Worm (Caenorhabditis elegans) whole organism, young adult: ENCODE measurements around the gene irld-2.
A peak's percentile ranks its signal among the peaks of the same experiment; 100 is the strongest.

Experiments
- B0019.2 ChIP-seq: fragments of 200-800 bp; sonication (Bioruptor generic); conservative IDR thresholded peaks from 2 replicates; pipeline ENCODE4 v1.3.6; 2022; ENCODE audit warnings: missing genetic modification reagents, missing genetic modification characterization, missing compliant biosample characterization
- B0035.1 ChIP-seq: sonication (generic microtip); optimal IDR thresholded peaks from 2 replicates; lab custom pipeline; 2016; ENCODE audit warnings: missing genetic modification characterization, mild to moderate bottlenecking, missing compliant biosample characterization, missing genotype, missing genetic modification reagents
- B0261.1 ChIP-seq: sonication (generic microtip); optimal IDR thresholded peaks from 2 replicates; lab custom pipeline; 2016; ENCODE audit warnings: mild to moderate bottlenecking, missing genetic modification characterization, moderate library complexity, missing compliant biosample characterization
- B0336.3 ChIP-seq: fragments of 200-800 bp; sonication (Bioruptor generic); IDR thresholded peaks from 2 replicates; pipeline ENCODE4 v1.3.6; 2022; ENCODE audit warnings: missing genetic modification characterization, missing compliant biosample characterization
- C17E4.6 ChIP-seq: fragments of 200-800 bp; sonication (Bioruptor generic); IDR thresholded peaks from 2 replicates; pipeline ENCODE4 v1.3.6; 2022; ENCODE audit warnings: missing genetic modification reagents, missing genetic modification characterization, missing compliant biosample characterization
- F22D6.2 ChIP-seq: sonication (generic microtip); optimal IDR thresholded peaks from 2 replicates; lab custom pipeline; 2016; ENCODE audit warnings: mild to moderate bottlenecking, missing genetic modification characterization, missing compliant biosample characterization
- F57C9.4 ChIP-seq: sonication (generic microtip); optimal IDR thresholded peaks from 2 replicates; lab custom pipeline; 2017; ENCODE audit warnings: mild to moderate bottlenecking, missing genetic modification characterization, missing compliant biosample characterization
- K11D2.4 ChIP-seq: fragments of 200-800 bp; sonication (Bioruptor generic); IDR thresholded peaks from 2 replicates; pipeline ENCODE4 v1.3.6; 2022; ENCODE audit warnings: missing genetic modification reagents, missing genetic modification characterization, missing compliant biosample characterization
- Y53G8AR.9 ChIP-seq: fragments of 200-800 bp; sonication (Bioruptor generic); conservative IDR thresholded peaks from 2 replicates; pipeline ENCODE4 v1.3.6; 2022; ENCODE audit warnings: missing genetic modification reagents, missing genetic modification characterization, missing compliant biosample characterization
- Y79H2A.3 ChIP-seq: fragments of 200-800 bp; sonication (Bioruptor generic); conservative IDR thresholded peaks from 2 replicates; pipeline ENCODE4 v1.3.6; 2022; ENCODE audit warnings: missing genetic modification reagents, missing genetic modification characterization, missing compliant biosample characterization
- ZK185.1 ChIP-seq: sonication (generic microtip); optimal IDR thresholded peaks from 2 replicates; lab custom pipeline; 2016; ENCODE audit warnings: mild to moderate bottlenecking, missing genetic modification characterization, missing compliant biosample characterization; ENCODE audit not compliant: poor library complexity, severe bottlenecking
- atf-7 ChIP-seq: sonication (generic microtip); optimal IDR thresholded peaks from 2 replicates; lab custom pipeline; 2017; ENCODE audit warnings: mild to moderate bottlenecking, missing genetic modification characterization, missing compliant biosample characterization
- cebp-1 ChIP-seq, 2 experiments: fragments of 200-800 bp in 1 of 2; sonication (Bioruptor generic) in 1 of 2; sonication (generic microtip) in 1 of 2; IDR thresholded peaks in 1 of 2; optimal IDR thresholded peaks in 1 of 2; 2 replicates each; pipeline versions ENCODE4 v1.3.6 to Lab custom; 2017 to 2022; ENCODE audit warnings: missing compliant biosample characterization in 2 of 2, missing genetic modification characterization in 2 of 2, mild to moderate bottlenecking in 1 of 2, missing genetic modification reagents in 1 of 2, moderate library complexity in 1 of 2
- ceh-27 ChIP-seq: fragments of 200-800 bp; sonication (Bioruptor generic); optimal IDR thresholded peaks from 2 replicates; lab custom pipeline; 2018; ENCODE audit warnings: mild to moderate bottlenecking, missing genetic modification characterization, moderate library complexity, missing compliant biosample characterization
- ceh-79 ChIP-seq: sonication (generic microtip); optimal IDR thresholded peaks from 2 replicates; lab custom pipeline; 2017; ENCODE audit warnings: mild to moderate bottlenecking, missing genetic modification characterization, missing compliant biosample characterization
- chd-7 ChIP-seq: sonication (generic microtip); optimal IDR thresholded peaks from 2 replicates; lab custom pipeline; 2016; ENCODE audit warnings: mild to moderate bottlenecking, missing genetic modification characterization, moderate library complexity, missing compliant biosample characterization
- dox-1 ChIP-seq: fragments of 200-800 bp; sonication (Bioruptor generic); IDR thresholded peaks from 2 replicates; pipeline ENCODE4 v1.3.6; 2022; ENCODE audit warnings: missing genetic modification reagents, missing genetic modification characterization, missing compliant biosample characterization
- dpl-1 ChIP-seq: fragments of 150-350 bp; optimal IDR thresholded peaks from 2 replicates; lab custom pipeline; 2014; ENCODE audit warnings: missing biosample characterization, missing genetic modification reagents, missing genetic modification characterization
- gei-17 ChIP-seq: fragments of 200-800 bp; sonication (Bioruptor generic); optimal IDR thresholded peaks from 2 replicates; lab custom pipeline; 2018; ENCODE audit warnings: mild to moderate bottlenecking, missing genetic modification characterization, missing compliant biosample characterization
- let-607 ChIP-seq, 2 experiments: fragments of 200-800 bp in 1 of 2; sonication (Bioruptor generic) in 1 of 2; sonication (generic microtip) in 1 of 2; optimal IDR thresholded peaks; 2 replicates each; lab custom pipeline; 2016 to 2018; ENCODE audit warnings: mild to moderate bottlenecking in 2 of 2, missing compliant biosample characterization in 2 of 2, missing genetic modification characterization in 2 of 2, moderate library complexity in 2 of 2, missing genotype in 1 of 2
- lin-35 ChIP-seq, 3 experiments: fragments of 150-350 bp in 2 of 3; sonication (generic microtip) in 1 of 3; optimal IDR thresholded peaks; 2 replicates each; lab custom pipeline; 2014 to 2018; ENCODE audit warnings: missing biosample characterization in 3 of 3, missing genetic modification characterization in 3 of 3, missing genetic modification reagents in 3 of 3
- lin-40 ChIP-seq: sonication (generic microtip); optimal IDR thresholded peaks from 2 replicates; lab custom pipeline; 2016; ENCODE audit warnings: missing genetic modification characterization, mild to moderate bottlenecking, missing compliant biosample characterization, missing genotype, missing genetic modification reagents
- lin-54 ChIP-seq: fragments of 200-800 bp; sonication (Bioruptor generic); optimal IDR thresholded peaks from 2 replicates; lab custom pipeline; 2018; ENCODE audit warnings: mild to moderate bottlenecking, missing genetic modification characterization, missing compliant biosample characterization
- lsy-27 ChIP-seq: sonication (generic microtip); optimal IDR thresholded peaks from 2 replicates; lab custom pipeline; 2017; ENCODE audit warnings: missing genetic modification characterization, mild to moderate bottlenecking, missing compliant biosample characterization, antibody characterized with exemption, missing genotype, borderline replicate concordance; ENCODE audit not compliant: insufficient read depth
- madf-10 ChIP-seq: sonication (generic microtip); optimal IDR thresholded peaks from 2 replicates; lab custom pipeline; 2016; ENCODE audit warnings: mild to moderate bottlenecking, missing genetic modification characterization, missing compliant biosample characterization
- mes-4 ChIP-seq: sonication (generic microtip); optimal IDR thresholded peaks from 2 replicates; lab custom pipeline; 2016; ENCODE audit warnings: missing genotype, missing genetic modification characterization, missing compliant biosample characterization
- nfyb-1 ChIP-seq: fragments of 200-800 bp; sonication (Bioruptor generic); IDR thresholded peaks from 2 replicates; pipeline ENCODE4 v1.3.6; 2022; ENCODE audit warnings: missing genetic modification reagents, missing genetic modification characterization, missing compliant biosample characterization
- nhr-80 ChIP-seq: sonication (generic microtip); optimal IDR thresholded peaks from 2 replicates; lab custom pipeline; 2016; ENCODE audit warnings: missing genetic modification characterization, missing compliant biosample characterization
- pha-4 ChIP-seq: fragments of 150-350 bp; sonication (generic microtip); optimal IDR thresholded peaks from 2 replicates; lab custom pipeline; 2014; ENCODE audit warnings: missing biosample characterization, missing genetic modification reagents, missing genetic modification characterization
- snpc-1.3 ChIP-seq: sonication (generic microtip); optimal IDR thresholded peaks from 2 replicates; lab custom pipeline; 2017; ENCODE audit warnings: missing genetic modification characterization, mild to moderate bottlenecking, missing compliant biosample characterization, antibody characterized with exemption, moderate library complexity, missing genotype, missing genetic modification reagents; ENCODE audit not compliant: insufficient read depth
- snpc-4 ChIP-seq, 5 experiments: fragments of 150-350 bp in 1 of 5; sonication (generic microtip) in 4 of 5; optimal IDR thresholded peaks; 2 replicates each; lab custom pipeline; 2014 to 2018; ENCODE audit warnings: missing genetic modification characterization in 5 of 5, missing biosample characterization in 3 of 5, antibody characterized with exemption in 2 of 5, mild to moderate bottlenecking in 2 of 5, missing compliant biosample characterization in 2 of 5, missing genotype in 2 of 5, moderate library complexity in 2 of 5, missing genetic modification reagents in 1 of 5
- tbp1 ChIP-seq: fragments of 200-800 bp; sonication (Bioruptor generic); optimal IDR thresholded peaks from 2 replicates; lab custom pipeline; 2018; ENCODE audit warnings: mild to moderate bottlenecking, missing genetic modification characterization, missing compliant biosample characterization
- tlf-1 ChIP-seq: fragments of 200-800 bp; sonication (Bioruptor generic); optimal IDR thresholded peaks from 2 replicates; lab custom pipeline; 2018; ENCODE audit warnings: mild to moderate bottlenecking, missing genetic modification characterization, missing compliant biosample characterization
- unc-62 ChIP-seq: fragments of 150-350 bp; optimal IDR thresholded peaks from 2 replicates; lab custom pipeline; 2014; ENCODE audit warnings: missing biosample characterization, missing genetic modification reagents, missing genetic modification characterization
- zim-3 ChIP-seq: sonication (generic microtip); optimal IDR thresholded peaks from 2 replicates; lab custom pipeline; 2017; ENCODE audit warnings: mild to moderate bottlenecking, missing genetic modification characterization, moderate library complexity, missing compliant biosample characterization
- ztf-26 ChIP-seq: sonication (generic microtip); optimal IDR thresholded peaks from 2 replicates; lab custom pipeline; 2017; ENCODE audit warnings: missing genetic modification characterization, missing compliant biosample characterization
- ztf-6 ChIP-seq: fragments of 200-800 bp; sonication (Bioruptor generic); IDR thresholded peaks from 2 replicates; pipeline ENCODE4 v1.3.6; 2022; ENCODE audit warnings: missing genetic modification reagents, missing genetic modification characterization, missing compliant biosample characterization

irld-2 gene

DNA sequence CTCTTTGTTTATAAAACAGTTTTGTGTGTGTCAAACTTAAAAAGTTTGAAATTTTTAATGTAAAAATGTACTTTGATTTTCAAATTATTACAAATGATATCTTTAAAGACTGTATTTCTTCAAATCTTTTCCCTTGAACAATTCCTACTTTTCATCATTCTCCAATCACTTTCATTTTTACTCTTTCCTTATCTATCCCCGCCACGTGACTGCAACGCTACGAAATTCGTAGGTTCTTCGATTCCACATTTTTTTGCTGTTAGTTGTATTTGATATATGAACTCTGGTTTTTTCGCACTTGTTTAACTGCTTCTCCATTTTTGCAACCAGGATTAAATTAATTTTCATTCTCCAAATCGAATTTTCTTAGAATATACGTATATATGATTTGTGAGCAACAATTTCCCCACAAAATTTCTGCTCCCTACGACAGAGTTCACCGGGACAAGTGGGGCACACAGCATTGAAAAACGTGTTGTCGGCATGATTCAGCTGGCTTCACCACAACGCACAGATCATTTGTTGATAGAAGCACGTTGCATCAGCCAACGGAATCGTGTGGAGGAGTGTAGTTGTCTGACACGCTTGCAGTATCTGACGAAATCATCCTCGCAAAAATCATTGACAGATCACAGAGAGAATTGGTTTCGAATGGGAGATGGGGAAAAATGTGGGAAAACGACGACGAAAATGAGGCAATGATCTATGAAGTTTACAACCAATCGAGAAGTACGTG is 40.0 kb downstream of the irld-2 start (continued):
- TF ChIP-seq unc-62 (no peak), Y79H2A.3 (GFP tag; lab: Robert Waterston, UW) (no peak), snpc-4 (GFP tag; optimal IDR thresholded peaks at IDR 0.05; lab: Kevin White, UChicago) (no peak), snpc-4 (tag; optimal IDR thresholded peaks at IDR 0.05; lab: Kevin White, UChicago) (no peak), ceh-79 (tag; lab: Kevin White, UChicago) (no peak), F22D6.2 (tag; lab: Kevin White, UChicago) (peak; percentile 63), B0019.2 (GFP tag; lab: Robert Waterston, UW) (no peak), dpl-1 (GFP tag; lab: Kevin White, UChicago) (no peak), B0261.1 (no peak), lin-54 (no peak)

ce11 chrX:13353530-13353929 is 41.3 kb downstream of the irld-2 start:
- TF ChIP-seq lin-40 (tag; lab: Kevin White, UChicago) = peak; percentile 67
- no peak for TF ChIP-seq mes-4 (tag; lab: Kevin White, UChicago)
- TF ChIP-seq gei-17 (GFP tag; lab: Kevin White, UChicago) = peak; percentile 1
- TF ChIP-seq dox-1 = 0 out of 2 replicates have a peak, but pooled peaks have one; percentile 6
- TF ChIP-seq snpc-4 (GFP tag; optimal IDR thresholded peaks at IDR 0.05; lab: Kevin White, UChicago) = no peak
- peak in 2 of 4 experiments; percentile 22 to 23 for TF ChIP-seq snpc-4 (tag; optimal IDR thresholded peaks at IDR 0.05; lab: Kevin White, UChicago)
- no peak for TF ChIP-seq ztf-6 (GFP tag; lab: Robert Waterston, UW)
- TF ChIP-seq snpc-1.3 (tag; lab: Kevin White, UChicago) = no peak
- TF ChIP-seq pha-4 = peak; percentile 41
- no peak for TF ChIP-seq C17E4.6 (GFP tag; lab: Robert Waterston, UW)
- no peak for TF ChIP-seq lsy-27 (tag; lab: Kevin White, UChicago)
- no peak for TF ChIP-seq zim-3
- TF ChIP-seq F22D6.2 (tag; lab: Kevin White, UChicago) = peak; percentile 53
- peak; percentile 59; the same call in 1 of the 2 replicates for TF ChIP-seq Y53G8AR.9 (GFP tag; lab: Robert Waterston, UW)
- 0 out of 2 replicates have a peak, but pooled peaks have one; percentile 50 for TF ChIP-seq B0336.3 (GFP tag; lab: Robert Waterston, UW)
- TF ChIP-seq lin-35 (GFP tag; optimal IDR thresholded peaks at IDR 0.05; lab: Kevin White, UChicago) = peak in 1 of 3 experiments; percentile 1
- peak; percentile 29 for TF ChIP-seq tbp1 (GFP tag; lab: Kevin White, UChicago)
- TF ChIP-seq ztf-26 (tag; lab: Kevin White, UChicago) = peak; percentile 89
- peak; percentile 45 for TF ChIP-seq ceh-27
- TF ChIP-seq F57C9.4 (tag; lab: Kevin White, UChicago) = no peak
- no peak for TF ChIP-seq B0035.1 (tag; lab: Kevin White, UChicago)
- TF ChIP-seq tlf-1 (GFP tag; lab: Kevin White, UChicago) = peak; percentile 33
- peak; percentile 66 for TF ChIP-seq atf-7 (tag; lab: Kevin White, UChicago)
- TF ChIP-seq nhr-80 (tag; lab: Kevin White, UChicago) = peak; percentile 89
- TF ChIP-seq K11D2.4 (GFP tag; lab: Robert Waterston, UW) = 0 out of 2 replicates have a peak, but pooled peaks have one; percentile 35
- TF ChIP-seq Y79H2A.3 (GFP tag; lab: Robert Waterston, UW) = no peak
- TF ChIP-seq madf-10 (tag; lab: Kevin White, UChicago) = peak; percentile 30
- 0 out of 2 replicates have a peak, but pooled peaks have one; percentile 20 for TF ChIP-seq nfyb-1
- TF ChIP-seq cebp-1 (GFP tag; IDR thresholded peaks at IDR 0.05; lab: Robert Waterston, UW) = no peak
- TF ChIP-seq cebp-1 (tag; optimal IDR thresholded peaks at IDR 0.05; lab: Kevin White, UChicago) = peak; percentile 53
- TF ChIP-seq ZK185.1 = peak; percentile 59
- peak in 1 of 2 experiments; percentile 14 for TF ChIP-seq let-607 (tag; optimal IDR thresholded peaks at IDR 0.05; lab: Kevin White, UChicago)
- TF ChIP-seq chd-7 (tag; lab: Kevin White, UChicago) = peak; percentile 50
